Worm (Caenorhabditis elegans) whole organism, midembryonic: Measurements from ENCODE around the gene srbc-19.

Experiments used
- T22C8.4 ChIP-seq: fragments of 200-800 bp; sonication (Bioruptor generic); IDR thresholded peaks from 2 replicates; pipeline ENCODE4 v1.3.6; 2022; ENCODE audit warnings: missing genetic modification characterization, missing compliant biosample characterization
- cog-1 ChIP-seq: sonication (generic microtip); optimal IDR thresholded peaks from 2 replicates; lab custom pipeline; 2016; ENCODE audit warnings: missing genetic modification characterization, missing compliant biosample characterization
- flt-1 ChIP-seq: fragments of 200-800 bp; sonication (Bioruptor generic); IDR thresholded peaks from 2 replicates; pipeline ENCODE4 v1.3.6; 2022; ENCODE audit warnings: missing genetic modification characterization, missing compliant biosample characterization
- klf-2 ChIP-seq: fragments of 200-800 bp; sonication (Bioruptor generic); conservative IDR thresholded peaks from 2 replicates; pipeline ENCODE4 v1.3.6; 2022; ENCODE audit warnings: missing genetic modification reagents, missing genetic modification characterization, missing compliant biosample characterization
- med-1 ChIP-seq: sonication (generic microtip); optimal IDR thresholded peaks from 2 replicates; lab custom pipeline; 2017; ENCODE audit warnings: missing genetic modification characterization, mild to moderate bottlenecking, missing compliant biosample characterization, antibody characterized with exemption, missing genetic modification reagents; ENCODE audit not compliant: insufficient read depth
- ref-1 ChIP-seq: fragments of 200-800 bp; sonication (Bioruptor generic); conservative IDR thresholded peaks from 2 replicates; pipeline ENCODE4 v1.3.6; 2022; ENCODE audit warnings: missing genetic modification reagents, missing genetic modification characterization, missing compliant biosample characterization
- tab-1 ChIP-seq: fragments of 200-800 bp; sonication (Bioruptor generic); IDR thresholded peaks from 2 replicates; pipeline ENCODE4 v1.3.6; 2022; ENCODE audit warnings: missing genetic modification characterization, missing compliant biosample characterization
- ztf-23 ChIP-seq: fragments of 200-800 bp; sonication (Bioruptor generic); IDR thresholded peaks from 2 replicates; pipeline ENCODE4 v1.3.6; 2022; ENCODE audit warnings: missing genetic modification reagents, missing genetic modification characterization, missing compliant biosample characterization
- ztf-29 ChIP-seq: fragments of 200-800 bp; sonication (Bioruptor generic); IDR thresholded peaks from 2 replicates; pipeline ENCODE4 v1.3.6; 2022; ENCODE audit warnings: missing genetic modification reagents, missing genetic modification characterization, missing compliant biosample characterization

- TF ChIP-seq cog-1 (tag; lab: Kevin White, UChicago): no peak
- TF ChIP-seq klf-2: no peak
- TF ChIP-seq ref-1 (GFP tag; lab: Robert Waterston, UW): no peak
- no peak for TF ChIP-seq tab-1 (GFP tag; lab: Robert Waterston, UW)
- no peak for TF ChIP-seq flt-1 (GFP tag; lab: Robert Waterston, UW)
- no peak for TF ChIP-seq T22C8.4 (GFP tag; lab: Robert Waterston, UW)
- TF ChIP-seq med-1: no peak
- no peak for TF ChIP-seq ztf-23 (GFP tag; lab: Robert Waterston, UW)
- no peak for TF ChIP-seq ztf-29 (GFP tag; lab: Robert Waterston, UW)
Observed at ce11 chrV:2181738-2182137, 15.2 kb upstream of the srbc-19 start, which contains the start of gene srbc-16.
